Worm (Caenorhabditis elegans): ENCODE measurements around the gene nekl-3.

DNA sequence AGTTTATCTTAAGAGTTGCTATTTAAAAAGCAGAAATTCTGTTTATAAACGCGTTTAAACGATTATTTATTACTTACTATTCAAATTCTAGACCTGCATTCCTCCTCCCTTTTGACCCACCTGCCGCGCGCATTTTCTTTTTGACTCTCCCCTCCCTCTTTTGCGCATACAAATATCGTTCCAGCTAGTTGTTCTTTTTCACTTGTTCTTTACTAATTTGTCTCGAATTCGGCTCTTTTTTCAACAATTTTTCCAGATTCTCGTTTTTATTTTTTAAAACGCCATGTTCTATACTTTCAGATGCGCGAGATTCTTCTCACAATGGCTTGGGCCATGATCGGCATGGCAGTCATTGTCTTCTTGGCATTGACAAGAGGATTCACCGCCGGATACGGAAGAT lies 25.9 kb downstream of the nekl-3 start, which contains the start of gene F19H6.4:
- no peak for TF ChIP-seq pqm-1 (tag; optimal IDR thresholded peaks at IDR 0.05)
- no peak for TF ChIP-seq mdl-1 (tag; optimal IDR thresholded peaks at IDR 0.05)
- TF ChIP-seq nhr-77 (tag; optimal IDR thresholded peaks at IDR 0.05), result no peak
- no peak for TF ChIP-seq nhr-10 (tag; optimal IDR thresholded peaks at IDR 0.05)
- no peak for TF ChIP-seq pha-4 (GFP tag; IDR thresholded peaks at IDR 0.05)
- TF ChIP-seq pha-4 (tag; optimal IDR thresholded peaks at IDR 0.05), result no peak
- TF ChIP-seq snpc-4 (tag; optimal IDR thresholded peaks at IDR 0.05), result no peak
- TF ChIP-seq egl-27 (tag; optimal IDR thresholded peaks at IDR 0.05), result no peak
- no peak for TF ChIP-seq nhr-11 (tag; optimal IDR thresholded peaks at IDR 0.05)
- no peak for TF ChIP-seq zip-11 (GFP tag; IDR thresholded peaks at IDR 0.05)
- no peak for TF ChIP-seq nhr-76 (tag; optimal IDR thresholded peaks at IDR 0.05)
- TF ChIP-seq mep-1 (tag; optimal IDR thresholded peaks at IDR 0.05), result no peak

All from whole organism, L4 larva.